Worm (Caenorhabditis elegans) whole organism, L4/young adult: Measurements from ENCODE around the gene K02D10.2.

ENCODE experiments used
- dao-5 ChIP-seq: sonication (generic microtip); optimal IDR thresholded peaks from 2 replicates; lab custom pipeline; 2016; ENCODE audit warnings: missing genotype, missing genetic modification characterization, moderate library complexity, missing compliant biosample characterization
- him-1 ChIP-seq: sonication (generic microtip); optimal IDR thresholded peaks from 2 replicates; lab custom pipeline; 2016; ENCODE audit warnings: missing genotype, missing genetic modification reagents, missing genetic modification characterization, missing compliant biosample characterization

DNA sequence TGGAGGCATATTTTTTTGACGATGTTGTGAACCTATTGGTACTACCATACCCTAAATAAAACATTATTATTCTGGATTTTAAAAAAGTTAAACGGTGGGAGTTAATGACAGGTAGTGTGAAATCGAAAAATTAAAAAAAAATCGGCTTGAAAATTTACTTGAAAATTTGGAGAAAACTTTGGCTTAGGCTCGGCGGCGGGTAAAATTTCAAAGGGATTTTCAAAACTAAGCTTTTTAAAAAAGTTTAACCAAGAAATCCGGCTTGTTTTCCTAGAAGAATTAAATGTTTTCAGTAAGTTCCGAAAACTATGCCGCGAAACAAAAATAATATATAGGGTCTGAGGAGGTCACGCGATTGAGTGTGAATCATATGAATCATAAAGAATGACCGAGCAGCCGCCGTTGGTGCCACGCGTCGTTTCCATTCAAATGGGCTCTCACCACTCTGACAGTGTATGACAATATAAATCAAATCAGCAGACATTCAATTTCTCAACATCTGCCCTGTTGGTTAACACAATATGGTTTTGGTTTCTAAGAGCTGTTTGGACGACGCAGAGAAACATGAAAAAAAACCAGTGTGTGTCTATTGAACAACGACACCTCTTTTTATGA lies 9.9 kb downstream of the K02D10.2 start, which contains the start of gene aak-1:
- TF ChIP-seq dao-5 (tag; lab: Kevin White, UChicago) (no peak), him-1 (tag; lab: Kevin White, UChicago) (no peak)
